Fruit fly (Drosophila melanogaster) whole organism, embryonic: Measurements from ENCODE around the gene CG7914.

Source experiments
- BEAF-32 ChIP-seq: fragments of 200-800 bp; sonication (Bioruptor generic); optimal IDR thresholded peaks from 3 replicates; lab custom pipeline; 2017; ENCODE audit warnings: missing biosample characterization, missing genetic modification characterization, mild to moderate bottlenecking, moderate library complexity, missing genetic modification reagents
- CG11560 ChIP-seq: fragments of 200-800 bp; sonication (Bioruptor generic); IDR thresholded peaks from 3 replicates; pipeline ENCODE4 v1.3.6; 2022; ENCODE audit warnings: missing biosample characterization, missing genetic modification characterization
- CG12104 ChIP-seq: fragments of 200-800 bp; sonication (Bioruptor generic); optimal IDR thresholded peaks from 3 replicates; lab custom pipeline; 2016; ENCODE audit warnings: missing biosample characterization, missing genetic modification characterization
- CG12236 ChIP-seq: fragments of 200-800 bp; sonication (Bioruptor generic); optimal IDR thresholded peaks from 2 replicates; lab custom pipeline; 2016; ENCODE audit warnings: missing biosample characterization, missing genetic modification characterization
- CG12391 ChIP-seq: fragments of 200-800 bp; sonication (Bioruptor generic); optimal IDR thresholded peaks from 3 replicates; lab custom pipeline; 2018; ENCODE audit warnings: missing biosample characterization, mild to moderate bottlenecking, missing genetic modification characterization, moderate library complexity
- CG13296 ChIP-seq: fragments of 200-800 bp; sonication (Bioruptor generic); optimal IDR thresholded peaks from 3 replicates; lab custom pipeline; 2018; ENCODE audit warnings: missing biosample characterization, mild to moderate bottlenecking, missing genetic modification characterization
- CG14860 ChIP-seq: fragments of 200-800 bp; sonication (Bioruptor generic); IDR thresholded peaks from 3 replicates; pipeline ENCODE4 v1.3.6; 2022; ENCODE audit warnings: missing biosample characterization, missing genetic modification characterization; ENCODE audit not compliant: partially characterized antibody
- CG1602 ChIP-seq: fragments of 200-800 bp; sonication (Bioruptor generic); optimal IDR thresholded peaks from 3 replicates; lab custom pipeline; 2016; ENCODE audit warnings: missing biosample characterization, missing genetic modification characterization
- CG17385 ChIP-seq: fragments of 200-800 bp; sonication (Bioruptor generic); optimal IDR thresholded peaks from 3 replicates; lab custom pipeline; 2018; ENCODE audit warnings: missing biosample characterization, mild to moderate bottlenecking, missing genetic modification characterization
- CG2889 ChIP-seq: fragments of 200-800 bp; sonication (Bioruptor generic); IDR thresholded peaks from 3 replicates; pipeline ENCODE4 v1.3.6; 2022; ENCODE audit warnings: missing biosample characterization, missing genetic modification characterization
- CG3065 ChIP-seq: fragments of 200-800 bp; sonication (Bioruptor generic); optimal IDR thresholded peaks from 2 replicates; lab custom pipeline; 2016; ENCODE audit warnings: missing biosample characterization, missing genetic modification characterization
- CG31441 ChIP-seq: fragments of 200-800 bp; sonication (Bioruptor generic); IDR thresholded peaks from 2 replicates; pipeline ENCODE4 v1.3.6; 2022; ENCODE audit warnings: missing biosample characterization, missing genetic modification characterization
- CG33213 ChIP-seq: fragments of 200-800 bp; sonication (Bioruptor generic); optimal IDR thresholded peaks from 3 replicates; lab custom pipeline; 2016; ENCODE audit warnings: missing biosample characterization, missing genetic modification characterization
- CG5180 ChIP-seq: fragments of 200-800 bp; sonication (Bioruptor generic); optimal IDR thresholded peaks from 3 replicates; lab custom pipeline; 2017; ENCODE audit warnings: missing biosample characterization, missing genetic modification characterization, mild to moderate bottlenecking, moderate library complexity, missing genetic modification reagents
- CG6813 ChIP-seq: fragments of 200-800 bp; sonication (Bioruptor generic); optimal IDR thresholded peaks from 2 replicates; lab custom pipeline; 2017; ENCODE audit warnings: missing biosample characterization, missing genetic modification characterization, mild to moderate bottlenecking, moderate library complexity, missing genetic modification reagents
- CG7357 ChIP-seq: fragments of 200-800 bp; sonication (Bioruptor generic); IDR thresholded peaks from 3 replicates; pipeline ENCODE4 v1.3.6; 2022; ENCODE audit warnings: missing biosample characterization, missing genetic modification characterization
- HHEX ChIP-seq: fragments of 200-800 bp; sonication (Bioruptor generic); optimal IDR thresholded peaks from 3 replicates; lab custom pipeline; 2017; ENCODE audit warnings: missing biosample characterization, mild to moderate bottlenecking, missing genetic modification characterization, missing genetic modification reagents
- HmgD ChIP-seq: fragments of 200-800 bp; sonication (Bioruptor generic); optimal IDR thresholded peaks from 3 replicates; lab custom pipeline; 2016; ENCODE audit warnings: missing biosample characterization, missing genetic modification characterization
- Hr51 ChIP-seq, 2 experiments: fragments of 200-800 bp; sonication (Bioruptor generic); optimal IDR thresholded peaks; 2 replicates in 1 of 2; 3 replicates in 1 of 2; lab custom pipeline; 2016 to 2018; ENCODE audit warnings: missing biosample characterization in 2 of 2, missing genetic modification characterization in 2 of 2, mild to moderate bottlenecking in 1 of 2, moderate library complexity in 1 of 2
- MESR4 ChIP-seq: fragments of 200-800 bp; sonication (Bioruptor generic); optimal IDR thresholded peaks from 2 replicates; lab custom pipeline; 2018; ENCODE audit warnings: missing biosample characterization, mild to moderate bottlenecking, missing genetic modification characterization, moderate library complexity
- MTF-1 ChIP-seq: fragments of 200-800 bp; sonication (Bioruptor generic); optimal IDR thresholded peaks from 2 replicates; lab custom pipeline; 2018; ENCODE audit warnings: missing biosample characterization, mild to moderate bottlenecking, missing genetic modification characterization, borderline replicate concordance
- Mes4 ChIP-seq: fragments of 200-800 bp; sonication (Bioruptor generic); optimal IDR thresholded peaks from 2 replicates; lab custom pipeline; 2016; ENCODE audit warnings: missing biosample characterization, missing genetic modification characterization
- Myb ChIP-seq: fragments of 200-800 bp; sonication (Bioruptor generic); optimal IDR thresholded peaks from 2 replicates; lab custom pipeline; 2016; ENCODE audit warnings: missing biosample characterization, missing genetic modification characterization
- NC2β ChIP-seq: fragments of 200-800 bp; sonication (Bioruptor generic); optimal IDR thresholded peaks from 2 replicates; lab custom pipeline; 2016; ENCODE audit warnings: missing biosample characterization, missing genetic modification characterization
- Neu2 ChIP-seq: fragments of 200-800 bp; sonication (Bioruptor generic); optimal IDR thresholded peaks from 3 replicates; lab custom pipeline; 2016; ENCODE audit warnings: missing biosample characterization, missing genetic modification characterization, borderline replicate concordance
- Sin3A ChIP-seq: fragments of >200 bp; optimal IDR thresholded peaks from 2 replicates; lab custom pipeline; 2018
- Sox100B ChIP-seq: fragments of 200-800 bp; sonication (Bioruptor generic); optimal IDR thresholded peaks from 3 replicates; lab custom pipeline; 2018; ENCODE audit warnings: missing biosample characterization, mild to moderate bottlenecking, missing genetic modification characterization
- Sox102F ChIP-seq: fragments of 200-800 bp; sonication (Bioruptor generic); optimal IDR thresholded peaks from 2 replicates; lab custom pipeline; 2018; ENCODE audit warnings: missing biosample characterization, mild to moderate bottlenecking, missing genetic modification characterization, moderate library complexity
- ab ChIP-seq: fragments of 200-800 bp; sonication (Bioruptor generic); optimal IDR thresholded peaks from 2 replicates; lab custom pipeline; 2016; ENCODE audit warnings: missing biosample characterization, missing genetic modification characterization
- ato ChIP-seq: fragments of 200-800 bp; sonication (Bioruptor generic); IDR thresholded peaks from 2 replicates; pipeline ENCODE4 v1.3.6; 2022; ENCODE audit warnings: missing biosample characterization, missing genetic modification characterization; ENCODE audit not compliant: partially characterized antibody
- bigmax ChIP-seq: fragments of 200-800 bp; sonication (Bioruptor generic); optimal IDR thresholded peaks from 2 replicates; lab custom pipeline; 2018; ENCODE audit warnings: missing biosample characterization, mild to moderate bottlenecking, missing genetic modification characterization
- caup ChIP-seq: fragments of 200-800 bp; sonication (Bioruptor generic); optimal IDR thresholded peaks from 3 replicates; lab custom pipeline; 2017; ENCODE audit warnings: missing biosample characterization, mild to moderate bottlenecking, missing genetic modification characterization, moderate library complexity; ENCODE audit not compliant: severe bottlenecking
- chif ChIP-seq, 2 experiments: fragments of 200-800 bp; sonication (Bioruptor generic); optimal IDR thresholded peaks; 3 replicates each; lab custom pipeline; 2016; ENCODE audit warnings: missing biosample characterization in 2 of 2, missing genetic modification characterization in 2 of 2
- corto ChIP-seq: fragments of 200-800 bp; sonication (Bioruptor generic); optimal IDR thresholded peaks from 2 replicates; lab custom pipeline; 2016; ENCODE audit warnings: missing biosample characterization, mild to moderate bottlenecking, missing genetic modification characterization, moderate library complexity
- crc ChIP-seq: fragments of 200-800 bp; sonication (Bioruptor generic); optimal IDR thresholded peaks from 2 replicates; lab custom pipeline; 2016; ENCODE audit warnings: missing biosample characterization, missing genetic modification characterization
- dysf ChIP-seq: fragments of 200-800 bp; sonication (Bioruptor generic); IDR thresholded peaks from 3 replicates; pipeline ENCODE4 v1.3.6; 2022; ENCODE audit warnings: missing biosample characterization, missing genetic modification characterization
- emc ChIP-seq: fragments of 200-800 bp; sonication (Bioruptor generic); optimal IDR thresholded peaks from 2 replicates; lab custom pipeline; 2016; ENCODE audit warnings: missing biosample characterization, missing genetic modification characterization
- eve ChIP-seq, 2 experiments: fragments of >200 bp; optimal IDR thresholded peaks; 2 replicates each; lab custom pipeline; 2017; ENCODE audit warnings: missing biosample characterization in 2 of 2, missing genetic modification characterization in 2 of 2
- ftz-f1 ChIP-seq: fragments of 200-800 bp; sonication (Bioruptor generic); optimal IDR thresholded peaks from 2 replicates; lab custom pipeline; 2016; ENCODE audit warnings: missing biosample characterization, missing genetic modification characterization
- ham ChIP-seq: fragments of 200-800 bp; sonication (Bioruptor generic); IDR thresholded peaks from 2 replicates; pipeline ENCODE4 v1.3.6; 2022; ENCODE audit warnings: missing biosample characterization, missing genetic modification characterization
- hbn ChIP-seq: fragments of 200-800 bp; sonication (Bioruptor generic); IDR thresholded peaks from 2 replicates; pipeline ENCODE4 v1.3.6; 2022; ENCODE audit warnings: missing biosample characterization, missing genetic modification characterization; ENCODE audit not compliant: partially characterized antibody
- jigr1 ChIP-seq: fragments of 200-800 bp; sonication (Bioruptor generic); IDR thresholded peaks from 3 replicates; pipeline ENCODE4 v1.3.6; 2022; ENCODE audit warnings: missing biosample characterization, missing genetic modification characterization
- kah ChIP-seq: fragments of 200-800 bp; sonication (Bioruptor generic); optimal IDR thresholded peaks from 2 replicates; lab custom pipeline; 2018; ENCODE audit warnings: missing biosample characterization, mild to moderate bottlenecking, missing genetic modification characterization
- kay ChIP-seq: fragments of 200-800 bp; sonication (Bioruptor generic); optimal IDR thresholded peaks from 2 replicates; lab custom pipeline; 2016; ENCODE audit warnings: missing biosample characterization, missing genetic modification characterization
- mam ChIP-seq: fragments of 200-800 bp; sonication (Bioruptor generic); optimal IDR thresholded peaks from 3 replicates; lab custom pipeline; 2016; ENCODE audit warnings: missing biosample characterization, missing genetic modification characterization
- ranshi ChIP-seq: fragments of 200-800 bp; sonication (Bioruptor generic); IDR thresholded peaks from 2 replicates; pipeline ENCODE4 v1.3.6; 2022; ENCODE audit warnings: missing biosample characterization, missing genetic modification characterization
- so ChIP-seq: fragments of 200-800 bp; sonication (Bioruptor generic); IDR thresholded peaks from 3 replicates; pipeline ENCODE4 v1.3.6; 2022; ENCODE audit warnings: missing biosample characterization, missing genetic modification characterization
- twi ChIP-seq: fragments of 200-800 bp; optimal IDR thresholded peaks from 2 replicates; lab custom pipeline; 2019; ENCODE audit warnings: missing biosample characterization, mild to moderate bottlenecking, missing genetic modification characterization, moderate library complexity
- tx ChIP-seq: fragments of 200-800 bp; sonication (Bioruptor generic); optimal IDR thresholded peaks from 2 replicates; lab custom pipeline; 2016; ENCODE audit warnings: missing biosample characterization, missing genetic modification characterization
- vfl ChIP-seq: fragments of 200-800 bp; sonication (Bioruptor generic); optimal IDR thresholded peaks from 2 replicates; lab custom pipeline; 2016; ENCODE audit warnings: missing biosample characterization, missing genetic modification characterization
- zfh1 ChIP-seq: fragments of 200-800 bp; sonication (Bioruptor generic); IDR thresholded peaks from 3 replicates; pipeline ENCODE4 v1.3.6; 2022; ENCODE audit warnings: missing biosample characterization, missing genetic modification characterization
- zfh2 ChIP-seq: fragments of 200-800 bp; sonication (Bioruptor generic); optimal IDR thresholded peaks from 2 replicates; lab custom pipeline; 2016; ENCODE audit warnings: missing biosample characterization, missing genetic modification characterization

CG7914 gene

dm6 chrX:19208014-19208413, 14.8 kb upstream of the CG7914 start, which contains the start of gene Ulp1 (continued):
- TF ChIP-seq ato (GFP tag; lab: Robert Waterston, UW) (0 out of 2 replicates have a peak, but pooled peaks have one; percentile 38), Sin3A (lab: Kevin White, UChicago) (peak; percentile 31), vfl (GFP tag; lab: Kevin White, UChicago) (no peak), Sox102F (GFP tag; lab: Kevin White, UChicago) (no peak), MESR4 (GFP tag; lab: Kevin White, UChicago) (peak; percentile 76), ranshi (GFP tag; lab: Robert Waterston, UW) (no peak), kah (GFP tag; lab: Kevin White, UChicago) (no peak), CG7357 (GFP tag; lab: Robert Waterston, UW) (no peak), twi (tag; lab: Kevin White, UChicago) (no peak), eve (GFP tag; optimal IDR thresholded peaks at IDR 0.05; lab: Kevin White, UChicago) (no peak), CG17385 (GFP tag; lab: Kevin White, UChicago) (peak; percentile 3), dysf (GFP tag; lab: Robert Waterston, UW) (no peak), Mes4 (no peak), CG13296 (no peak), CG12236 (no peak), mam (GFP tag; lab: Kevin White, UChicago) (peak; percentile 34), CG33213 (GFP tag; lab: Kevin White, UChicago) (peak; percentile 74), Neu2 (peak; percentile 55), HmgD (GFP tag; lab: Kevin White, UChicago) (peak; percentile 57), HHEX (GFP tag; lab: Kevin White, UChicago) (no peak), CG12104 (GFP tag; lab: Kevin White, UChicago) (no peak), ftz-f1 (GFP tag; lab: Kevin White, UChicago) (no peak), zfh2 (GFP tag; lab: Kevin White, UChicago) (peak; percentile 15), CG3065 (GFP tag; lab: Kevin White, UChicago) (no peak), CG12391 (peak; percentile 30), bigmax (GFP tag; lab: Kevin White, UChicago) (no peak), CG1602 (GFP tag; lab: Kevin White, UChicago) (no peak), zfh1 (GFP tag; lab: Robert Waterston, UW) (no peak), tx (GFP tag; lab: Kevin White, UChicago) (no peak), CG2889 (GFP tag; lab: Robert Waterston, UW) (no peak), chif (GFP tag; optimal IDR thresholded peaks at IDR 0.05; lab: Kevin White, UChicago) (peak in 1 of 2 experiments; percentile 48), emc (GFP tag; lab: Kevin White, UChicago) (no peak), NC2β (GFP tag; lab: Kevin White, UChicago) (peak; percentile 2), CG6813 (GFP tag; lab: Kevin White, UChicago) (no peak), CG5180 (GFP tag; lab: Kevin White, UChicago) (no peak), Hr51 (GFP tag; optimal IDR thresholded peaks at IDR 0.05; lab: Kevin White, UChicago) (peak in 1 of 2 experiments; percentile 14), CG31441 (no peak), ham (GFP tag; lab: Robert Waterston, UW) (no peak), MTF-1 (GFP tag; lab: Kevin White, UChicago) (no peak), crc (no peak), kay (no peak), hbn (GFP tag; lab: Robert Waterston, UW) (no peak), ab (GFP tag; lab: Kevin White, UChicago) (no peak), BEAF-32 (peak; percentile 64), jigr1 (GFP tag; lab: Robert Waterston, UW) (no peak), caup (GFP tag; lab: Kevin White, UChicago) (no peak), Myb (GFP tag; lab: Kevin White, UChicago) (peak; percentile 92), CG14860 (GFP tag; lab: Robert Waterston, UW) (no peak), Sox100B (GFP tag; lab: Kevin White, UChicago) (no peak), corto (GFP tag; lab: Kevin White, UChicago) (no peak), so (GFP tag; lab: Robert Waterston, UW) (no peak), CG11560 (tag; lab: Robert Waterston, UW) (no peak)
